Worm (Caenorhabditis elegans): ENCODE data around the gene srd-15.

DNA sequence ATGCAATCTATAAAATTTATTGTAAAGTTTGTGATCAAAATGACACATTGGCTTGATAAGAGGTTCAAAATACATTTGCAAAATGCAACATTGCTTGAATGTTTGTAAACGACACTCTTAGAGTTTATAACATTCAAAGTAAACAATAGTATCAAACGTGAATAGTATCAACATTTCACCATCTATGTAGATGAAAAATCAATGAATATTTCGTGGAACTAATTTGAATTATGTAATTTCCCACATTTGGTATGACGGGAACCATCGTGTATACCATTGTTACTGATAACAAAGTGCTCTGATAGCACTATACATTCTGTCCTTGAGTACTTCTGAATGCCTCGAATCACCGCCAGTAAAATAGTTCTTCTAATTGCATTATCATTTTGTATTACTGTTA, 24.4 kb upstream of the srd-15 start, which contains the start of gene galt-1:
- TF ChIP-seq sox-4 (tag; optimal IDR thresholded peaks at IDR 0.05) (no peak), odd-2 (tag; optimal IDR thresholded peaks at IDR 0.05) (no peak), tbx-2 (tag; optimal IDR thresholded peaks at IDR 0.05) (no peak), ama-1 (optimal IDR thresholded peaks at IDR 0.05) (no peak), elt-2 (tag; optimal IDR thresholded peaks at IDR 0.05) (peak; percentile 55)

Measured in whole organism, late embryonic.